Worm (Caenorhabditis elegans) whole organism, mixed stage, embryonic: Measurements from ENCODE around the gene F55C12.6.

Source experiments
- bed-3 ChIP-seq: fragments of 200-800 bp; sonication (Bioruptor generic); optimal IDR thresholded peaks from 3 replicates; lab custom pipeline; 2018; ENCODE audit warnings: mild to moderate bottlenecking, missing genetic modification characterization, moderate library complexity, missing compliant biosample characterization
- blmp-1 ChIP-seq: fragments of 150-350 bp; optimal IDR thresholded peaks from 2 replicates; lab custom pipeline; 2014; ENCODE audit warnings: missing biosample characterization, missing genetic modification characterization
- ceh-39 ChIP-seq: fragments of 150-350 bp; optimal IDR thresholded peaks from 2 replicates; lab custom pipeline; 2014; ENCODE audit warnings: missing biosample characterization, missing genetic modification characterization
- ceh-83 ChIP-seq: fragments of 200-800 bp; sonication (Bioruptor generic); optimal IDR thresholded peaks from 2 replicates; lab custom pipeline; 2018; ENCODE audit warnings: mild to moderate bottlenecking, missing genetic modification characterization, missing compliant biosample characterization
- ces-1 ChIP-seq: fragments of 150-350 bp; optimal IDR thresholded peaks from 2 replicates; lab custom pipeline; 2014; ENCODE audit warnings: missing biosample characterization, missing genetic modification reagents, missing genetic modification characterization
- cnd-1 ChIP-seq: fragments of 200-800 bp; sonication (Bioruptor generic); optimal IDR thresholded peaks from 2 replicates; lab custom pipeline; 2018; ENCODE audit warnings: mild to moderate bottlenecking, missing genetic modification characterization, missing compliant biosample characterization
- drap-1 ChIP-seq: fragments of 200-800 bp; sonication (Bioruptor generic); optimal IDR thresholded peaks from 3 replicates; lab custom pipeline; 2018; ENCODE audit warnings: mild to moderate bottlenecking, missing genetic modification characterization, missing compliant biosample characterization
- elt-1 ChIP-seq: sonication (generic microtip); optimal IDR thresholded peaks from 2 replicates; lab custom pipeline; 2017; ENCODE audit warnings: missing genetic modification characterization, mild to moderate bottlenecking, missing compliant biosample characterization, antibody characterized with exemption, moderate library complexity, borderline replicate concordance; ENCODE audit not compliant: insufficient read depth
- elt-3 ChIP-seq: fragments of 150-350 bp; optimal IDR thresholded peaks from 2 replicates; lab custom pipeline; 2014; ENCODE audit warnings: missing biosample characterization, missing genetic modification characterization
- flh-1 ChIP-seq: fragments of 200-800 bp; sonication (Bioruptor generic); optimal IDR thresholded peaks from 2 replicates; lab custom pipeline; 2018; ENCODE audit warnings: mild to moderate bottlenecking, missing genetic modification characterization, moderate library complexity, missing compliant biosample characterization
- ham-2 ChIP-seq: fragments of 200-800 bp; sonication (Bioruptor generic); optimal IDR thresholded peaks from 2 replicates; lab custom pipeline; 2018; ENCODE audit warnings: mild to moderate bottlenecking, missing genetic modification characterization, missing compliant biosample characterization
- hlh-1 ChIP-seq: fragments of 150-350 bp; optimal IDR thresholded peaks from 2 replicates; lab custom pipeline; 2014; ENCODE audit warnings: missing biosample characterization, missing genetic modification reagents, missing genetic modification characterization
- lin-13 ChIP-seq: fragments of 150-350 bp; optimal IDR thresholded peaks from 2 replicates; lab custom pipeline; 2014; ENCODE audit warnings: missing biosample characterization, missing genetic modification characterization
- lin-32 ChIP-seq: fragments of 200-800 bp; sonication (Bioruptor generic); optimal IDR thresholded peaks from 2 replicates; lab custom pipeline; 2018; ENCODE audit warnings: mild to moderate bottlenecking, missing genetic modification characterization, missing compliant biosample characterization
- lsy-2 ChIP-seq: fragments of 150-350 bp; optimal IDR thresholded peaks from 2 replicates; lab custom pipeline; 2014; ENCODE audit warnings: missing biosample characterization, missing genetic modification characterization
- mab-5 ChIP-seq: fragments of 150-350 bp; optimal IDR thresholded peaks from 2 replicates; lab custom pipeline; 2014; ENCODE audit warnings: missing biosample characterization, missing genetic modification characterization
- mls-2 ChIP-seq: sonication (generic microtip); optimal IDR thresholded peaks from 2 replicates; lab custom pipeline; 2016; ENCODE audit warnings: mild to moderate bottlenecking, missing genetic modification characterization, moderate library complexity, missing compliant biosample characterization
- nhr-12 ChIP-seq: fragments of 150-350 bp; optimal IDR thresholded peaks from 2 replicates; lab custom pipeline; 2014; ENCODE audit warnings: missing biosample characterization, missing genetic modification characterization
- nhr-2 ChIP-seq: fragments of 150-350 bp; optimal IDR thresholded peaks from 2 replicates; lab custom pipeline; 2014; ENCODE audit warnings: missing biosample characterization, missing genetic modification characterization
- nhr-237 ChIP-seq: fragments of 150-350 bp; optimal IDR thresholded peaks from 2 replicates; lab custom pipeline; 2014; ENCODE audit warnings: missing biosample characterization, missing genetic modification characterization
- nhr-28 ChIP-seq: fragments of 150-350 bp; optimal IDR thresholded peaks from 2 replicates; lab custom pipeline; 2014; ENCODE audit warnings: missing biosample characterization, missing genetic modification characterization
- pha-4 ChIP-seq: fragments of 150-350 bp; optimal IDR thresholded peaks from 2 replicates; lab custom pipeline; 2018; ENCODE audit warnings: missing biosample characterization, missing genetic modification reagents, missing genetic modification characterization
- sem-2 ChIP-seq: fragments of 200-800 bp; sonication (Bioruptor generic); optimal IDR thresholded peaks from 2 replicates; lab custom pipeline; 2018; ENCODE audit warnings: mild to moderate bottlenecking, missing genetic modification characterization, missing compliant biosample characterization
- snpc-4 ChIP-seq: fragments of 150-350 bp; optimal IDR thresholded peaks from 2 replicates; lab custom pipeline; 2014; ENCODE audit warnings: missing biosample characterization, missing genetic modification characterization
- sptf-1 ChIP-seq: sonication (generic microtip); optimal IDR thresholded peaks from 2 replicates; lab custom pipeline; 2017; ENCODE audit warnings: mild to moderate bottlenecking, missing genetic modification characterization, moderate library complexity, missing compliant biosample characterization
- tbx-8 ChIP-seq: fragments of 200-800 bp; sonication (Bioruptor generic); optimal IDR thresholded peaks from 2 replicates; lab custom pipeline; 2018; ENCODE audit warnings: mild to moderate bottlenecking, missing genetic modification characterization, moderate library complexity, missing compliant biosample characterization
- unc-120 ChIP-seq: sonication (generic microtip); optimal IDR thresholded peaks from 2 replicates; lab custom pipeline; 2017; ENCODE audit warnings: missing genetic modification characterization, missing compliant biosample characterization; ENCODE audit not compliant: poor library complexity, severe bottlenecking
- unc-39 ChIP-seq: fragments of 150-350 bp; optimal IDR thresholded peaks from 2 replicates; lab custom pipeline; 2014; ENCODE audit warnings: missing biosample characterization, missing genetic modification characterization
- unc-62 ChIP-seq: fragments of 150-350 bp; optimal IDR thresholded peaks from 2 replicates; lab custom pipeline; 2014; ENCODE audit warnings: missing biosample characterization, missing genetic modification reagents, missing genetic modification characterization
- zip-8 ChIP-seq: fragments of 150-350 bp; optimal IDR thresholded peaks from 2 replicates; lab custom pipeline; 2014; ENCODE audit warnings: missing biosample characterization, missing genetic modification characterization
- ztf-11 ChIP-seq: fragments of 150-350 bp; optimal IDR thresholded peaks from 2 replicates; lab custom pipeline; 2014; ENCODE audit warnings: missing biosample characterization, missing genetic modification characterization

The F55C12.6 gene

DNA sequence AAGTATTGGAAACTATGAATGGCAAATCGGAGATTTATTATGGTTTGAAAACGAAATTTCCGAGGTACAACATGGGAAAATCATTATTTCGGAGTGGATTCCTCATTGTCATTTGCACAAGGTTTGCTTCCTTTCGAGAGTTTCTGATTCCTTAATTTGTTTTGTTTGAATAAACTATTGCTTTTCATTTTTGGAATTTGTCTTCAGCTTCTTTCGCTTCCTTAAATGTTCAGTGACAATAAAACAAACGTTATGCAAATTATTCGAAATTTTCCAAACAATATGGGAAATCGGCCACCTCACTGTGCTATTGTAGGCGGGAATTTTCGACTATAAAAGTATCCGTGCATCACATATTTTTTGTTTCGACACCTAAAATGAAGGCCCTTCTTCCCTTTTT, 34.1 kb downstream of the F55C12.6 start, which contains the start of gene nep-25:
nep-25 (plus strand) TSS at position 375 of the 400 bp plus-strand sequence.
- TF ChIP-seq unc-62 (GFP tag; lab: Kevin White, UChicago) (no peak), flh-1 (no peak), sem-2 (GFP tag; lab: Kevin White, UChicago) (no peak), mls-2 (no peak), ceh-83 (GFP tag; lab: Kevin White, UChicago) (no peak), tbx-8 (GFP tag; lab: Kevin White, UChicago) (no peak), blmp-1 (tag; lab: Kevin White, UChicago) (no peak), ces-1 (GFP tag; lab: Kevin White, UChicago) (no peak), pha-4 (no peak), zip-8 (tag; lab: Kevin White, UChicago) (no peak), lsy-2 (tag; lab: Kevin White, UChicago) (no peak), lin-32 (no peak), ztf-11 (no peak), mab-5 (no peak), ceh-39 (tag; lab: Kevin White, UChicago) (no peak), nhr-2 (tag; lab: Kevin White, UChicago) (no peak), bed-3 (no peak)

DNA sequence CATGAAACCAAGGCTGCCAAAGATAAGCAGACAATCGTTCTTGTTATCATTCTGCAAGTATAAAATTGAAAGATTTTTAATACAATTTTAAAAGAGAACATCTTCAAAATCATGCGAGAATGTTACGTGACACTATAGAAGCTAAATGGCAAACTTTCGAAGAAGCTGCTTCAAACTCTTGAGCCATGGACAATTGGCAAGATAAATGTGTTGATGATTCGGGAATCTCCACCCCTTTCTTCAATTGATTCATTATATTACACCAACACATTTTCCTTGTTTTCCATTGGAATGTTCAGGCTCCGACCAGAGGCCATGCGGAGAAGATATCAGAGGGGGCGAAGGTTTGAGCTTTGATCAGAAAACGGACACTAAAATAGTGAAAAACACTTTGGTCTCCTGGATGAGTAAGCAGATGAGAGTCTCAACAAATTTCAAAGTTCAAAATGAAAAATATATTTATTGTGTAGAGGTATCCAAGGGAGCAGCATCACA, 34.9 kb downstream of the F55C12.6 start, which contains the start of gene lec-5:
lec-5 (minus strand) TSS at position 51 of the 495 bp plus-strand sequence.
- TF ChIP-seq unc-62 (GFP tag; lab: Kevin White, UChicago), result peak; percentile 76
- no peak for TF ChIP-seq ces-1 (GFP tag; lab: Kevin White, UChicago)
- peak; percentile 58 for TF ChIP-seq mab-5
- TF ChIP-seq hlh-1 (tag; lab: Kevin White, UChicago), result peak; percentile 55
- TF ChIP-seq lin-13 (tag; lab: Kevin White, UChicago), result no peak
- peak; percentile 75 for TF ChIP-seq unc-120 (tag; lab: Kevin White, UChicago)
- no peak for TF ChIP-seq sem-2 (GFP tag; lab: Kevin White, UChicago)
- TF ChIP-seq ceh-39 (tag; lab: Kevin White, UChicago), result no peak
- TF ChIP-seq cnd-1 (tag; lab: Kevin White, UChicago), result no peak
- TF ChIP-seq nhr-2 (tag; lab: Kevin White, UChicago), result no peak
- TF ChIP-seq, all 35 proteins: peak for 4

DNA sequence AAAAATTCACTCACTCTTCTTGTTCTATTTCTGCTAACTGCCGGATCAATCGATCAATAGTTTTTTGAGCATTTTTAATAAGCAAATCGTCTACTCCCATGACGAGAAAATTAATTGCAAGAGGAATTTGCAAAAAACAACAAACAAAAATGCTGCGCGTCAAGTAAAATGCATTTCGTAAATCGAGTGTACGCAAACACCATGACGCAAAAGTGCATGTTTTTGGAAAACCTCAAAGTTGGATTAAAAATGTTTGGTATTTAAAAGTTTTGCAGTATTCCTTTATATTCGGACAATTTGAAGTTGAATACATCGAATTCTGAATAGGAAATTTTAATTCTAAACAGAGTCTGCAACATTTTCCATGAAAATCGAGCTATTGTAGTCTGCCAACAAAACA, 36.7 kb downstream of the F55C12.6 start, which contains the start of gene ZK1248.19:
ZK1248.19 (minus strand) TSS at position 188 of the 400 bp plus-strand sequence.
- no peak for TF ChIP-seq ham-2
- no peak for TF ChIP-seq unc-39
- TF ChIP-seq ces-1 (GFP tag; lab: Kevin White, UChicago), result peak; percentile 41
- TF ChIP-seq zip-8 (tag; lab: Kevin White, UChicago), result no peak
- TF ChIP-seq pha-4, result no peak
- no peak for TF ChIP-seq bed-3
- TF ChIP-seq nhr-237 (tag; lab: Kevin White, UChicago), result peak; percentile 7
- no peak for TF ChIP-seq snpc-4
- peak; percentile 16 for TF ChIP-seq hlh-1 (tag; lab: Kevin White, UChicago)
- TF ChIP-seq sptf-1, result no peak
- TF ChIP-seq cnd-1 (tag; lab: Kevin White, UChicago), result no peak
- no peak for TF ChIP-seq nhr-28 (tag; lab: Kevin White, UChicago)
- TF ChIP-seq drap-1, result no peak
- TF ChIP-seq lin-13 (tag; lab: Kevin White, UChicago), result no peak

DNA sequence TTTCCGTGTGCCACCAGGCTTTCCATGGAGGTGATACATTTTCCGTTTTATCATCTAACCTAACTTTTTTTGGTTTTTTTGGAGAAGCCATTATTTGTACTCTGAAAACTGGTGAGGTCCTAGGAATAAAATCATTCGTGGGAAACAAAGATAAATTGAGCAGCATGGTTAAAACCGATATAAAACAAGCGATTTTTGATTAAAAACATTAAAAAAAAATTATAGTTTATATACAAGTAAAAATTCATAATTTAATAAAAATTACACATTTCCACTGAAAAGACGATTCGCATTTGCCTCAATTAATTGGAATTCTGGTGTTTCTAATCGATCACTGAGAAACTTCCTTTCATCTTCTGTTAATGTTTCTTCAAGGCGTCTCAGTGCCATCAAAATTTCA, 37.5 kb downstream of the F55C12.6 start, which contains the start of gene ZK1248.15:
ZK1248.15 (minus strand) TSS at position 101 of the 400 bp plus-strand sequence.
- TF ChIP-seq unc-39 (no peak), ces-1 (GFP tag; lab: Kevin White, UChicago) (no peak), zip-8 (tag; lab: Kevin White, UChicago) (no peak), pha-4 (no peak), mab-5 (no peak), drap-1 (no peak), lin-32 (no peak), ham-2 (no peak), elt-1 (tag; lab: Kevin White, UChicago) (no peak), unc-120 (tag; lab: Kevin White, UChicago) (no peak), mls-2 (no peak), tbx-8 (GFP tag; lab: Kevin White, UChicago) (no peak), elt-3 (no peak), nhr-12 (tag; lab: Kevin White, UChicago) (no peak), cnd-1 (tag; lab: Kevin White, UChicago) (no peak)
